Fruit fly (Drosophila melanogaster) whole organism, embryonic: ENCODE measurements around the gene mRpS35.

Experiments
- Atf6 ChIP-seq: fragments of 200-800 bp; sonication (Bioruptor generic); IDR thresholded peaks from 2 replicates; pipeline ENCODE4 v1.3.6; 2022; ENCODE audit warnings: missing biosample characterization, missing genetic modification characterization
- BEAF-32 ChIP-seq: fragments of 200-800 bp; sonication (Bioruptor generic); optimal IDR thresholded peaks from 3 replicates; lab custom pipeline; 2017; ENCODE audit warnings: missing biosample characterization, missing genetic modification characterization, mild to moderate bottlenecking, moderate library complexity, missing genetic modification reagents
- CG10274 ChIP-seq: fragments of 200-800 bp; sonication (Bioruptor generic); optimal IDR thresholded peaks from 3 replicates; lab custom pipeline; 2017; ENCODE audit warnings: missing biosample characterization, mild to moderate bottlenecking, missing genetic modification characterization
- CG10366 ChIP-seq: fragments of 200-800 bp; sonication (Bioruptor generic); IDR thresholded peaks from 2 replicates; pipeline ENCODE4 v1.3.6; 2022; ENCODE audit warnings: missing biosample characterization, missing genetic modification characterization
- CG12219 ChIP-seq: fragments of 200-800 bp; sonication (Bioruptor generic); optimal IDR thresholded peaks from 3 replicates; lab custom pipeline; 2018; ENCODE audit warnings: missing biosample characterization, mild to moderate bottlenecking, missing genetic modification characterization
- CG12236 ChIP-seq: fragments of 200-800 bp; sonication (Bioruptor generic); optimal IDR thresholded peaks from 2 replicates; lab custom pipeline; 2016; ENCODE audit warnings: missing biosample characterization, missing genetic modification characterization
- CG12744 ChIP-seq: fragments of 200-800 bp; sonication (Bioruptor generic); optimal IDR thresholded peaks from 2 replicates; lab custom pipeline; 2016; ENCODE audit warnings: missing biosample characterization, missing genetic modification characterization
- CG13424 ChIP-seq: fragments of 200-800 bp; sonication (Bioruptor generic); optimal IDR thresholded peaks from 2 replicates; lab custom pipeline; 2019; ENCODE audit warnings: missing biosample characterization, mild to moderate bottlenecking, missing genetic modification characterization, moderate library complexity
- CG15073 ChIP-seq: fragments of 200-800 bp; sonication (Bioruptor generic); optimal IDR thresholded peaks from 2 replicates; lab custom pipeline; 2016; ENCODE audit warnings: missing biosample characterization, missing genetic modification characterization
- CG1529 ChIP-seq: fragments of 200-800 bp; sonication (Bioruptor generic); optimal IDR thresholded peaks from 3 replicates; lab custom pipeline; 2018; ENCODE audit warnings: missing biosample characterization, missing genetic modification characterization
- CG17359 ChIP-seq: fragments of 200-800 bp; sonication (Bioruptor generic); optimal IDR thresholded peaks from 3 replicates; lab custom pipeline; 2018; ENCODE audit warnings: missing biosample characterization, mild to moderate bottlenecking, missing genetic modification characterization, moderate library complexity
- CG17829 ChIP-seq: fragments of 200-800 bp; optimal IDR thresholded peaks from 2 replicates; lab custom pipeline; 2019; ENCODE audit warnings: missing biosample characterization, mild to moderate bottlenecking, missing genetic modification characterization, moderate library complexity
- CG18262 ChIP-seq: fragments of 200-800 bp; optimal IDR thresholded peaks from 3 replicates; lab custom pipeline; 2019; ENCODE audit warnings: missing biosample characterization, mild to moderate bottlenecking, missing genetic modification characterization, moderate library complexity
- CG2120 ChIP-seq: fragments of 200-800 bp; sonication (Bioruptor generic); optimal IDR thresholded peaks from 3 replicates; lab custom pipeline; 2016; ENCODE audit warnings: missing biosample characterization, missing genetic modification characterization
- CG6272 ChIP-seq: fragments of 200-800 bp; sonication (Bioruptor generic); IDR thresholded peaks from 2 replicates; pipeline ENCODE4 v1.3.6; 2022; ENCODE audit warnings: missing biosample characterization, missing genetic modification characterization
- CG6689 ChIP-seq: fragments of 200-800 bp; sonication (Bioruptor generic); IDR thresholded peaks from 2 replicates; pipeline ENCODE4 v1.3.6; 2022; ENCODE audit warnings: missing biosample characterization, missing genetic modification characterization
- D ChIP-seq, 2 experiments: fragments of 200-800 bp in 1 of 2; fragments of >200 bp in 1 of 2; sonication (Bioruptor generic) in 1 of 2; optimal IDR thresholded peaks; 2 replicates in 1 of 2; 3 replicates in 1 of 2; lab custom pipeline; 2017; ENCODE audit warnings: mild to moderate bottlenecking in 1 of 2, missing biosample characterization in 1 of 2, missing genetic modification characterization in 1 of 2, missing genetic modification reagents in 1 of 2
- E2f2 ChIP-seq: fragments of 200-800 bp; sonication (Bioruptor generic); IDR thresholded peaks from 2 replicates; pipeline ENCODE4 v1.3.6; 2022; ENCODE audit warnings: missing biosample characterization, missing genetic modification characterization
- Hmx ChIP-seq: fragments of 200-800 bp; sonication (Bioruptor generic); optimal IDR thresholded peaks from 2 replicates; lab custom pipeline; 2016; ENCODE audit warnings: missing biosample characterization, missing genetic modification characterization
- Hsf ChIP-seq: fragments of 200-800 bp; sonication (Bioruptor generic); optimal IDR thresholded peaks from 3 replicates; lab custom pipeline; 2016; ENCODE audit warnings: missing biosample characterization, missing genetic modification characterization
- Lpt ChIP-seq: fragments of >200 bp; optimal IDR thresholded peaks from 2 replicates; lab custom pipeline; 2018; ENCODE audit warnings: missing biosample characterization, missing genetic modification characterization
- NC2α ChIP-seq: fragments of 200-800 bp; sonication (Bioruptor generic); optimal IDR thresholded peaks from 2 replicates; lab custom pipeline; 2016; ENCODE audit warnings: missing biosample characterization, missing genetic modification characterization
- NC2β ChIP-seq: fragments of 200-800 bp; sonication (Bioruptor generic); optimal IDR thresholded peaks from 2 replicates; lab custom pipeline; 2016; ENCODE audit warnings: missing biosample characterization, missing genetic modification characterization
- Sox102F ChIP-seq: fragments of 200-800 bp; sonication (Bioruptor generic); optimal IDR thresholded peaks from 2 replicates; lab custom pipeline; 2018; ENCODE audit warnings: missing biosample characterization, mild to moderate bottlenecking, missing genetic modification characterization, moderate library complexity
- Ssrp ChIP-seq: fragments of 200-800 bp; sonication (Bioruptor generic); optimal IDR thresholded peaks from 2 replicates; lab custom pipeline; 2018; ENCODE audit warnings: missing biosample characterization, mild to moderate bottlenecking, missing genetic modification characterization, moderate library complexity
- chif ChIP-seq, 2 experiments: fragments of 200-800 bp; sonication (Bioruptor generic); optimal IDR thresholded peaks; 3 replicates each; lab custom pipeline; 2016; ENCODE audit warnings: missing biosample characterization in 2 of 2, missing genetic modification characterization in 2 of 2
- da ChIP-seq: fragments of 200-800 bp; sonication (Bioruptor generic); optimal IDR thresholded peaks from 2 replicates; lab custom pipeline; 2016; ENCODE audit warnings: missing biosample characterization, missing genetic modification characterization
- danr ChIP-seq: fragments of 200-800 bp; sonication (Bioruptor generic); IDR thresholded peaks from 2 replicates; pipeline ENCODE4 v1.3.6; 2022; ENCODE audit warnings: missing biosample characterization, missing genetic modification characterization
- exex ChIP-seq: fragments of 200-800 bp; sonication (Bioruptor generic); optimal IDR thresholded peaks from 4 replicates; lab custom pipeline; 2018; ENCODE audit warnings: missing biosample characterization, mild to moderate bottlenecking, missing genetic modification characterization, moderate library complexity
- lilli ChIP-seq: fragments of 200-800 bp; sonication (Bioruptor generic); optimal IDR thresholded peaks from 3 replicates; lab custom pipeline; 2016; ENCODE audit warnings: missing biosample characterization, missing genetic modification characterization
- lmd ChIP-seq: fragments of 200-800 bp; sonication (Bioruptor generic); IDR thresholded peaks from 2 replicates; pipeline ENCODE4 v1.3.6; 2022; ENCODE audit warnings: missing biosample characterization, missing genetic modification characterization
- lov ChIP-seq, 2 experiments: fragments of 200-800 bp in 1 of 2; fragments of >200 bp in 1 of 2; sonication (Bioruptor generic) in 1 of 2; IDR thresholded peaks in 1 of 2; optimal IDR thresholded peaks in 1 of 2; 2 replicates in 1 of 2; 3 replicates in 1 of 2; pipeline versions ENCODE4 v1.3.6 to Lab custom; 2017 to 2022; ENCODE audit warnings: missing biosample characterization in 1 of 2, missing genetic modification characterization in 1 of 2
- nerfin-2 ChIP-seq: fragments of 200-800 bp; sonication (Bioruptor generic); IDR thresholded peaks from 2 replicates; pipeline ENCODE4 v1.3.6; 2022; ENCODE audit warnings: missing biosample characterization, missing genetic modification characterization; ENCODE audit not compliant: partially characterized antibody
- nmo ChIP-seq: fragments of 200-800 bp; sonication (Bioruptor generic); optimal IDR thresholded peaks from 2 replicates; lab custom pipeline; 2018; ENCODE audit warnings: missing biosample characterization, mild to moderate bottlenecking, missing genetic modification characterization, moderate library complexity
- nom ChIP-seq: fragments of 200-800 bp; sonication (Bioruptor generic); optimal IDR thresholded peaks from 2 replicates; lab custom pipeline; 2017; ENCODE audit warnings: missing biosample characterization, missing genetic modification characterization, mild to moderate bottlenecking, moderate library complexity, missing genetic modification reagents
- pan ChIP-seq, 4 experiments: fragments of >200 bp in 3 of 4; fragments of 200-800 bp in 1 of 4; sonication (Bioruptor generic) in 1 of 4; optimal IDR thresholded peaks in 3 of 4; IDR thresholded peaks in 1 of 4; 2 replicates each; pipeline versions ENCODE4 v1.3.6 to Lab custom; 2017 to 2022; ENCODE audit warnings: missing biosample characterization in 2 of 4, missing genetic modification characterization in 2 of 4, mixed read lengths in 1 of 4
- pum ChIP-seq: fragments of 200-800 bp; sonication (Bioruptor generic); optimal IDR thresholded peaks from 2 replicates; lab custom pipeline; 2016; ENCODE audit warnings: missing biosample characterization, missing genetic modification characterization
- row ChIP-seq: fragments of 200-800 bp; sonication (Bioruptor generic); IDR thresholded peaks from 3 replicates; pipeline ENCODE4 v1.3.6; 2022; ENCODE audit warnings: missing biosample characterization, missing genetic modification characterization
- seq ChIP-seq: fragments of 200-800 bp; sonication (Bioruptor generic); IDR thresholded peaks from 2 replicates; pipeline ENCODE4 v1.3.6; 2022; ENCODE audit warnings: missing biosample characterization, missing genetic modification characterization
- sima ChIP-seq: fragments of 200-800 bp; sonication (Bioruptor generic); optimal IDR thresholded peaks from 2 replicates; lab custom pipeline; 2016; ENCODE audit warnings: missing biosample characterization, missing genetic modification characterization
- stc ChIP-seq: fragments of 200-800 bp; sonication (Bioruptor generic); IDR thresholded peaks from 2 replicates; pipeline ENCODE4 v1.3.6; 2022; ENCODE audit warnings: missing biosample characterization, missing genetic modification characterization
- tgo ChIP-seq: fragments of 200-800 bp; sonication (Bioruptor generic); IDR thresholded peaks from 3 replicates; pipeline ENCODE4 v1.3.6; 2022; ENCODE audit warnings: missing biosample characterization, missing genetic modification characterization
- twi ChIP-seq: fragments of 200-800 bp; optimal IDR thresholded peaks from 2 replicates; lab custom pipeline; 2019; ENCODE audit warnings: missing biosample characterization, mild to moderate bottlenecking, missing genetic modification characterization, moderate library complexity
- vfl ChIP-seq: fragments of 200-800 bp; sonication (Bioruptor generic); optimal IDR thresholded peaks from 2 replicates; lab custom pipeline; 2016; ENCODE audit warnings: missing biosample characterization, missing genetic modification characterization
- wor ChIP-seq: fragments of 200-800 bp; sonication (Bioruptor generic); IDR thresholded peaks from 2 replicates; pipeline ENCODE4 v1.3.6; 2022; ENCODE audit warnings: missing biosample characterization, missing genetic modification characterization
- z ChIP-seq: fragments of 200-800 bp; sonication (Bioruptor generic); IDR thresholded peaks from 3 replicates; pipeline ENCODE4 v1.3.6; 2022; ENCODE audit warnings: missing biosample characterization, missing genetic modification characterization
- zfh1 ChIP-seq: fragments of 200-800 bp; sonication (Bioruptor generic); IDR thresholded peaks from 3 replicates; pipeline ENCODE4 v1.3.6; 2022; ENCODE audit warnings: missing biosample characterization, missing genetic modification characterization

Gene mRpS35

dm6 chr3L:2782678-2783027 is 2.0 kb downstream of the mRpS35 start:
- TF ChIP-seq lov (optimal IDR thresholded peaks at IDR 0.05; lab: Kevin White, UChicago), result no peak
- 0 out of 3 replicates have a peak, but pooled peaks have one; percentile 52 for TF ChIP-seq lov (GFP tag; IDR thresholded peaks at IDR 0.05; lab: Robert Waterston, UW)
- TF ChIP-seq NC2β (GFP tag; lab: Kevin White, UChicago), result no peak
- TF ChIP-seq twi, result peak; percentile 54
- TF ChIP-seq CG1529 (GFP tag; lab: Kevin White, UChicago), result no peak

dm6 chr3L:2785941-2786340 is 5.2 kb downstream of the mRpS35 start:
- TF ChIP-seq CG6272 (GFP tag; lab: Robert Waterston, UW), result no peak
- no peak for TF ChIP-seq danr (GFP tag; lab: Robert Waterston, UW)
- no peak for TF ChIP-seq pum
- no peak for TF ChIP-seq exex (tag; lab: Kevin White, UChicago)
- no peak for TF ChIP-seq CG10274
- TF ChIP-seq Hmx (GFP tag; lab: Kevin White, UChicago), result no peak
- TF ChIP-seq z (GFP tag; lab: Robert Waterston, UW), result no peak
- TF ChIP-seq BEAF-32, result no peak
- TF ChIP-seq CG12219 (GFP tag; lab: Kevin White, UChicago), result no peak
- TF ChIP-seq NC2α (GFP tag; lab: Kevin White, UChicago), result no peak
- TF ChIP-seq wor (GFP tag; lab: Robert Waterston, UW), result no peak
- no peak for TF ChIP-seq Ssrp (tag; lab: Kevin White, UChicago)
- TF ChIP-seq CG10366 (GFP tag; lab: Robert Waterston, UW), result no peak
- TF ChIP-seq CG12236, result no peak
- no peak for TF ChIP-seq vfl
- no peak for TF ChIP-seq CG15073 (GFP tag; lab: Kevin White, UChicago)
- no peak for TF ChIP-seq pan (optimal IDR thresholded peaks at IDR 0.05; lab: Kevin White, UChicago)
- no peak for TF ChIP-seq pan (GFP tag; optimal IDR thresholded peaks at IDR 0.05 in 1 of 2, IDR thresholded peaks at IDR 0.05 in 1 of 2)
- no peak for TF ChIP-seq da

- peak; percentile 18 for TF ChIP-seq lilli
- peak; percentile 62 for TF ChIP-seq stc (GFP tag; lab: Robert Waterston, UW)
- peak; percentile 31; the same call in 1 of the 2 replicates for TF ChIP-seq wor (GFP tag; lab: Robert Waterston, UW)
- peak; percentile 36 for TF ChIP-seq lmd (GFP tag; lab: Robert Waterston, UW)
- TF ChIP-seq CG13424, result no peak
- TF ChIP-seq pan (optimal IDR thresholded peaks at IDR 0.05; lab: Kevin White, UChicago), result no peak
- TF ChIP-seq pan (GFP tag; optimal IDR thresholded peaks at IDR 0.05 in 1 of 2, IDR thresholded peaks at IDR 0.05 in 1 of 2), result peak in 1 of 2 experiments; percentile 20
- no peak for TF ChIP-seq D (optimal IDR thresholded peaks at IDR 0.05; lab: Kevin White, UChicago)
- TF ChIP-seq D (GFP tag; optimal IDR thresholded peaks at IDR 0.05; lab: Kevin White, UChicago), result no peak
- TF ChIP-seq sima, result no peak
- TF ChIP-seq CG17829 (tag; lab: Kevin White, UChicago), result peak; percentile 19
- no peak for TF ChIP-seq CG12744 (GFP tag; lab: Kevin White, UChicago)
- peak; percentile 63 for TF ChIP-seq Sox102F (GFP tag; lab: Kevin White, UChicago)
- TF ChIP-seq nerfin-2 (GFP tag; lab: Robert Waterston, UW), result no peak
- peak; percentile 42; the same call in 2 of the 3 replicates for TF ChIP-seq row
- peak; percentile 7 for TF ChIP-seq CG17359 (tag; lab: Kevin White, UChicago)
- 0 out of 2 replicates have a peak, but pooled peaks have one; percentile 9 for TF ChIP-seq CG6689 (GFP tag; lab: Robert Waterston, UW)
- peak; percentile 2 for TF ChIP-seq CG2120 (GFP tag; lab: Kevin White, UChicago)
- peak; percentile 38; the same call in 1 of the 2 replicates for TF ChIP-seq Atf6
- no peak for TF ChIP-seq seq
- TF ChIP-seq zfh1 (GFP tag; lab: Robert Waterston, UW), result peak; percentile 57; the same call in 2 of the 3 replicates
- TF ChIP-seq CG18262 (tag; lab: Kevin White, UChicago), result peak; percentile 54
- no peak for TF ChIP-seq nom (GFP tag; lab: Kevin White, UChicago)
- TF ChIP-seq E2f2, result peak; percentile 27; the same call in 1 of the 2 replicates
- TF ChIP-seq chif (GFP tag; optimal IDR thresholded peaks at IDR 0.05; lab: Kevin White, UChicago), result peak in 1 of 2 experiments; percentile 3
- TF ChIP-seq nmo, result peak; percentile 13
- peak; percentile 13 for TF ChIP-seq Hsf (GFP tag; lab: Kevin White, UChicago)
- TF ChIP-seq tgo (GFP tag; lab: Robert Waterston, UW), result peak; percentile 35; the same call in 2 of the 3 replicates
- TF ChIP-seq Lpt (GFP tag; lab: Kevin White, UChicago), result no peak
Measured at dm6 chr3L:2795363-2795957, 14.8 kb downstream of the mRpS35 start.
